Fruit fly (Drosophila melanogaster): Measurements from ENCODE around the gene Drsl6.

DNA sequence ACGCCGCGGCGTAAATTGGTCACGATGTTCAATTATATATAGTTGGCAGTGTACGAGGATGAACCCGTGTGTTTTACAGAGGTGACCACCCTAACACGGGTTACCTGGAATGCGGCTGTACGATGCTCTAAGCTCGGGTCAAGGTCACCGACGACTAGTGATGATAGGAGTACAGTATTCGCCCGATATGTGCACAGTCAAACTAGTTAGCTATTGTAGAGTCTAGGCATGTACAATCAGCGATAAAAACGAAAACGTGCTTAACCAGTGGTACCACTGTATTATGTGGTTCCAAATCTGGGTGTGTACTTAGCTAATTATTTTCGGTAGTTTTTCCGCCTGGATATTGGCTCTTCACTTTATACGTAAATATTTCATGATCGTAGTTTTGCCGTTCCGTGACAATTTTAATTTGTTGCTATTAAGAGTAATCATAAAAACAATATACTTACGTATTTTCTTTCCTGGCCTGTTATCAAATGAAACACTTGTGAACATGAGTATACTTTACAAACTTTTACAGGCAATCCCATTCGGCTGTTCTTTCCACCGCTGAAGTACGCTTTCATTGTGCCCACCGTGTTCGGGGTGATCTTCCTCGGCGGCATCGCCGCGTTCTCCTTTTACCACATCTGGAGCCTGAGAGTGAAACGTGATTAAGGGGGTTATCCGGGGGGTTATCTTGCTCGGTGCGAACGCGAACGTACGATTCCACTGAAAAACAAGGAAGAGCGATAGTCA, 16.1 kb downstream of the Drsl6 start:
- no peak for TF ChIP-seq CG32121 (GFP tag; IDR thresholded peaks at IDR 0.05)
- no peak for TF ChIP-seq Ets98B (GFP tag; IDR thresholded peaks at IDR 0.05)
- TF ChIP-seq CG8159 (tag; optimal IDR thresholded peaks at IDR 0.05), result peak; percentile 14
- TF ChIP-seq CG13204 (GFP tag; optimal IDR thresholded peaks at IDR 0.05), result no peak
- TF ChIP-seq CG9948 (tag; optimal IDR thresholded peaks at IDR 0.05), result peak; percentile 3
- no peak for TF ChIP-seq CG34367 (tag; optimal IDR thresholded peaks at IDR 0.05)
- no peak for TF ChIP-seq fd96Ca (GFP tag; IDR thresholded peaks at IDR 0.05)
